Worm (Caenorhabditis elegans): ENCODE measurements around the gene gldi-3.

DNA sequence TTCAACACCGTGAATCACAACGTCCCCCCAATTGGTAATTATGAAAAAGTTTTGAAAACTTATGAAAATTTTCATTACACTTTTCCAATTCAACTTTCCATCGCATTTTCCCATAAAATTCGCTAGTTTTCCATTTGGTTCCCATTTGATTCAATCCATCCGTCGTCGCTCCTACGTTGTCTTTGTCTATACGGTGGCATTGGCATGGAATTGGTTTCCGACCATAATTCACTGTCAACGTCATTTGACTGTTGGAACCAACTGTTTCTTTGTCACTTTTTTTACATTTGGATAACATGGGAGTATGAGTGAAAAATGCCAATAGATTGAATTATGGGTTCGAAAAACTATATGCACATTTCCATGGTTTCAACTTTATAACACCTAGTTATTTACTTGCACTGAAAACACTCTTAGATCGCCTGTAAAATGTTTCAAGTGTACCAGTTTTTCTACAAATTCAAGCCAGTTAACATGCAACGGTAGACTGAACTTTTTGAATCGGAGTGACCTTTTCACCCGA, 21.8 kb downstream of the gldi-3 start:
- TF ChIP-seq tbx-7 (tag; optimal IDR thresholded peaks at IDR 0.05): no peak
- TF ChIP-seq elt-4 (tag; optimal IDR thresholded peaks at IDR 0.05): no peak
- TF ChIP-seq pqm-1 (tag; optimal IDR thresholded peaks at IDR 0.05): no peak
- no peak for TF ChIP-seq ceh-14 (tag; optimal IDR thresholded peaks at IDR 0.05)
- TF ChIP-seq sox-4 (tag; optimal IDR thresholded peaks at IDR 0.05): no peak
- TF ChIP-seq eyg-1 (tag; optimal IDR thresholded peaks at IDR 0.05): no peak
- TF ChIP-seq ceh-30 (tag; optimal IDR thresholded peaks at IDR 0.05): no peak
- no peak for TF ChIP-seq hlh-30 (tag; optimal IDR thresholded peaks at IDR 0.05; ENCODE audit: insufficient read depth)
- TF ChIP-seq hlh-8 (tag; optimal IDR thresholded peaks at IDR 0.05): no peak
- TF ChIP-seq nhr-232 (tag; optimal IDR thresholded peaks at IDR 0.05): no peak

All from whole organism, late embryonic.